Fruit fly (Drosophila melanogaster) whole organism, embryonic: ENCODE measurements around the gene CG6912.

Source experiments
- BEAF-32 ChIP-seq: fragments of 200-800 bp; sonication (Bioruptor generic); optimal IDR thresholded peaks from 3 replicates; lab custom pipeline; 2017; ENCODE audit warnings: missing biosample characterization, missing genetic modification characterization, mild to moderate bottlenecking, moderate library complexity, missing genetic modification reagents
- BtbVII ChIP-seq: fragments of 200-800 bp; sonication (Bioruptor generic); optimal IDR thresholded peaks from 3 replicates; lab custom pipeline; 2017; ENCODE audit warnings: missing biosample characterization, mild to moderate bottlenecking, missing genetic modification characterization
- CG11247 ChIP-seq: fragments of 200-800 bp; sonication (Bioruptor generic); IDR thresholded peaks from 2 replicates; pipeline ENCODE4 v1.3.6; 2022; ENCODE audit warnings: missing biosample characterization, missing genetic modification characterization
- CG12769 ChIP-seq: fragments of 200-800 bp; sonication (Bioruptor generic); optimal IDR thresholded peaks from 2 replicates; lab custom pipeline; 2019; ENCODE audit warnings: missing biosample characterization, mild to moderate bottlenecking, missing genetic modification characterization, moderate library complexity
- CG13424 ChIP-seq: fragments of 200-800 bp; sonication (Bioruptor generic); optimal IDR thresholded peaks from 2 replicates; lab custom pipeline; 2019; ENCODE audit warnings: missing biosample characterization, mild to moderate bottlenecking, missing genetic modification characterization, moderate library complexity
- CG14014 ChIP-seq: fragments of 200-800 bp; sonication (Bioruptor generic); IDR thresholded peaks from 2 replicates; pipeline ENCODE4 v1.3.6; 2022; ENCODE audit warnings: missing biosample characterization, missing genetic modification characterization
- CG15269 ChIP-seq: fragments of 200-800 bp; sonication (Bioruptor generic); optimal IDR thresholded peaks from 2 replicates; lab custom pipeline; 2018; ENCODE audit warnings: missing biosample characterization, mild to moderate bottlenecking, missing genetic modification characterization, moderate library complexity
- CG1603 ChIP-seq: fragments of 200-800 bp; sonication (Bioruptor generic); optimal IDR thresholded peaks from 2 replicates; lab custom pipeline; 2019; ENCODE audit warnings: missing biosample characterization, mild to moderate bottlenecking, missing genetic modification characterization, moderate library complexity
- CG1647 ChIP-seq: fragments of 200-800 bp; sonication (Bioruptor generic); optimal IDR thresholded peaks from 3 replicates; lab custom pipeline; 2016; ENCODE audit warnings: missing biosample characterization, missing genetic modification characterization
- CG16779 ChIP-seq: fragments of 200-800 bp; sonication (Bioruptor generic); IDR thresholded peaks from 2 replicates; pipeline ENCODE4 v1.3.6; 2022; ENCODE audit warnings: missing biosample characterization, missing genetic modification characterization
- CG18262 ChIP-seq: fragments of 200-800 bp; optimal IDR thresholded peaks from 3 replicates; lab custom pipeline; 2019; ENCODE audit warnings: missing biosample characterization, mild to moderate bottlenecking, missing genetic modification characterization, moderate library complexity
- CG2889 ChIP-seq: fragments of 200-800 bp; sonication (Bioruptor generic); IDR thresholded peaks from 3 replicates; pipeline ENCODE4 v1.3.6; 2022; ENCODE audit warnings: missing biosample characterization, missing genetic modification characterization
- CG3838 ChIP-seq: fragments of 200-800 bp; sonication (Bioruptor generic); optimal IDR thresholded peaks from 3 replicates; lab custom pipeline; 2016; ENCODE audit warnings: missing biosample characterization, missing genetic modification characterization
- CG4424 ChIP-seq: fragments of 200-800 bp; sonication (Bioruptor generic); optimal IDR thresholded peaks from 3 replicates; lab custom pipeline; 2016; ENCODE audit warnings: missing biosample characterization, missing genetic modification characterization
- CG4854 ChIP-seq: fragments of 200-800 bp; sonication (Bioruptor generic); optimal IDR thresholded peaks from 2 replicates; lab custom pipeline; 2016; ENCODE audit warnings: missing biosample characterization, missing genetic modification characterization, inconsistent platforms
- CG6689 ChIP-seq: fragments of 200-800 bp; sonication (Bioruptor generic); IDR thresholded peaks from 2 replicates; pipeline ENCODE4 v1.3.6; 2022; ENCODE audit warnings: missing biosample characterization, missing genetic modification characterization
- CG8478 ChIP-seq: fragments of >200 bp; optimal IDR thresholded peaks from 2 replicates; lab custom pipeline; 2018
- CG9437 ChIP-seq: fragments of 200-800 bp; sonication (Bioruptor generic); optimal IDR thresholded peaks from 2 replicates; lab custom pipeline; 2018; ENCODE audit warnings: missing biosample characterization, mild to moderate bottlenecking, missing genetic modification characterization
- Camta ChIP-seq: fragments of 200-800 bp; sonication (Bioruptor generic); optimal IDR thresholded peaks from 2 replicates; lab custom pipeline; 2016; ENCODE audit warnings: missing biosample characterization, missing genetic modification characterization
- CoRest ChIP-seq: fragments of 200-800 bp; sonication (Bioruptor generic); optimal IDR thresholded peaks from 3 replicates; lab custom pipeline; 2018; ENCODE audit warnings: missing biosample characterization, mild to moderate bottlenecking, missing genetic modification characterization, moderate library complexity
- Deaf1 ChIP-seq: fragments of 200-800 bp; optimal IDR thresholded peaks from 3 replicates; lab custom pipeline; 2019; ENCODE audit warnings: missing biosample characterization, mild to moderate bottlenecking, missing genetic modification characterization, moderate library complexity
- Dek ChIP-seq: fragments of 200-800 bp; sonication (Bioruptor generic); optimal IDR thresholded peaks from 3 replicates; lab custom pipeline; 2019; ENCODE audit warnings: missing biosample characterization, mild to moderate bottlenecking, missing genetic modification characterization, moderate library complexity
- Doc2 ChIP-seq: fragments of 200-800 bp; sonication (Bioruptor generic); IDR thresholded peaks from 2 replicates; pipeline ENCODE4 v1.3.6; 2022; ENCODE audit warnings: missing biosample characterization, missing genetic modification characterization
- Drgx ChIP-seq: fragments of 200-800 bp; sonication (Bioruptor generic); IDR thresholded peaks from 2 replicates; pipeline ENCODE4 v1.3.6; 2022; ENCODE audit warnings: missing biosample characterization, missing genetic modification characterization
- Kr ChIP-seq: fragments of 200-800 bp; sonication (Bioruptor generic); optimal IDR thresholded peaks from 2 replicates; lab custom pipeline; 2017; ENCODE audit warnings: missing biosample characterization, mild to moderate bottlenecking, missing genetic modification characterization
- NK7.1 ChIP-seq: fragments of 200-800 bp; sonication (Bioruptor generic); optimal IDR thresholded peaks from 3 replicates; lab custom pipeline; 2016; ENCODE audit warnings: missing biosample characterization, missing genetic modification characterization
- Opbp ChIP-seq: fragments of 200-800 bp; sonication (Bioruptor generic); IDR thresholded peaks from 3 replicates; pipeline ENCODE4 v1.3.6; 2022; ENCODE audit warnings: missing biosample characterization, missing genetic modification characterization; ENCODE audit not compliant: partially characterized antibody
- Rx ChIP-seq: fragments of 200-800 bp; sonication (Bioruptor generic); IDR thresholded peaks from 2 replicates; pipeline ENCODE4 v1.3.6; 2022; ENCODE audit warnings: missing biosample characterization, missing genetic modification characterization
- Sox102F ChIP-seq: fragments of 200-800 bp; sonication (Bioruptor generic); optimal IDR thresholded peaks from 2 replicates; lab custom pipeline; 2018; ENCODE audit warnings: missing biosample characterization, mild to moderate bottlenecking, missing genetic modification characterization, moderate library complexity
- Xbp1 ChIP-seq: fragments of 200-800 bp; sonication (Bioruptor generic); optimal IDR thresholded peaks from 3 replicates; lab custom pipeline; 2016; ENCODE audit warnings: missing biosample characterization, mild to moderate bottlenecking, missing genetic modification characterization
- ab ChIP-seq: fragments of 200-800 bp; sonication (Bioruptor generic); optimal IDR thresholded peaks from 2 replicates; lab custom pipeline; 2016; ENCODE audit warnings: missing biosample characterization, missing genetic modification characterization
- bcd ChIP-seq: fragments of 200-800 bp; sonication (Bioruptor generic); optimal IDR thresholded peaks from 2 replicates; lab custom pipeline; 2017; ENCODE audit warnings: missing biosample characterization, mild to moderate bottlenecking, missing genetic modification characterization
- bowl ChIP-seq: fragments of 200-800 bp; sonication (Bioruptor generic); IDR thresholded peaks from 2 replicates; pipeline ENCODE4 v1.3.6; 2022; ENCODE audit warnings: missing biosample characterization, missing genetic modification characterization
- chinmo ChIP-seq: fragments of 200-800 bp; sonication (Bioruptor generic); IDR thresholded peaks from 4 replicates; pipeline ENCODE4 v1.3.6; 2022; ENCODE audit warnings: missing biosample characterization, missing genetic modification characterization; ENCODE audit not compliant: partially characterized antibody
- crol ChIP-seq: fragments of 200-800 bp; sonication (Bioruptor generic); IDR thresholded peaks from 2 replicates; pipeline ENCODE4 v1.3.6; 2022; ENCODE audit warnings: missing biosample characterization, missing genetic modification characterization
- dmrt99B ChIP-seq: fragments of 200-800 bp; sonication (Bioruptor generic); optimal IDR thresholded peaks from 2 replicates; lab custom pipeline; 2018; ENCODE audit warnings: missing biosample characterization, mild to moderate bottlenecking, missing genetic modification characterization, moderate library complexity
- fd64A ChIP-seq: fragments of 200-800 bp; sonication (Bioruptor generic); optimal IDR thresholded peaks from 3 replicates; lab custom pipeline; 2018; ENCODE audit warnings: missing biosample characterization, mild to moderate bottlenecking, missing genetic modification characterization
- insv ChIP-seq, 2 experiments: fragments of 200-800 bp; sonication (Bioruptor generic); optimal IDR thresholded peaks; 3 replicates each; lab custom pipeline; 2016 to 2018; ENCODE audit warnings: missing biosample characterization in 2 of 2, missing genetic modification characterization in 2 of 2
- lab ChIP-seq: fragments of 200-800 bp; sonication (Bioruptor generic); optimal IDR thresholded peaks from 3 replicates; lab custom pipeline; 2017; ENCODE audit warnings: missing biosample characterization, missing genetic modification characterization, mild to moderate bottlenecking, moderate library complexity, missing genetic modification reagents
- lbe ChIP-seq: fragments of 200-800 bp; sonication (Bioruptor generic); optimal IDR thresholded peaks from 2 replicates; lab custom pipeline; 2016; ENCODE audit warnings: missing biosample characterization, mild to moderate bottlenecking, missing genetic modification characterization
- mirr ChIP-seq: fragments of 200-800 bp; sonication (Bioruptor generic); optimal IDR thresholded peaks from 3 replicates; lab custom pipeline; 2018; ENCODE audit warnings: missing biosample characterization, mild to moderate bottlenecking, missing genetic modification characterization
- nau ChIP-seq: fragments of 200-800 bp; sonication (Bioruptor generic); optimal IDR thresholded peaks from 3 replicates; lab custom pipeline; 2017; ENCODE audit warnings: missing biosample characterization, mild to moderate bottlenecking, missing genetic modification characterization, missing genetic modification reagents
- odd ChIP-seq: fragments of 200-800 bp; sonication (Bioruptor generic); optimal IDR thresholded peaks from 2 replicates; lab custom pipeline; 2017; ENCODE audit warnings: missing biosample characterization, mild to moderate bottlenecking, missing genetic modification characterization
- onecut ChIP-seq: fragments of 200-800 bp; sonication (Bioruptor generic); IDR thresholded peaks from 2 replicates; pipeline ENCODE4 v1.3.6; 2022; ENCODE audit warnings: missing biosample characterization, missing genetic modification characterization
- row ChIP-seq: fragments of 200-800 bp; sonication (Bioruptor generic); IDR thresholded peaks from 3 replicates; pipeline ENCODE4 v1.3.6; 2022; ENCODE audit warnings: missing biosample characterization, missing genetic modification characterization
- sens ChIP-seq: fragments of 200-800 bp; sonication (Bioruptor generic); peaks from one replicate; lab custom pipeline; 2016; ENCODE audit warnings: missing biosample characterization, missing genetic modification characterization
- seq ChIP-seq: fragments of 200-800 bp; sonication (Bioruptor generic); IDR thresholded peaks from 2 replicates; pipeline ENCODE4 v1.3.6; 2022; ENCODE audit warnings: missing biosample characterization, missing genetic modification characterization
- shn ChIP-seq: fragments of 200-800 bp; sonication (Bioruptor generic); optimal IDR thresholded peaks from 3 replicates; lab custom pipeline; 2016; ENCODE audit warnings: missing biosample characterization, missing genetic modification characterization
- sna ChIP-seq: fragments of 200-800 bp; sonication (Bioruptor generic); IDR thresholded peaks from 2 replicates; pipeline ENCODE4 v1.3.6; 2022; ENCODE audit warnings: missing biosample characterization, missing genetic modification characterization; ENCODE audit not compliant: partially characterized antibody
- so ChIP-seq: fragments of 200-800 bp; sonication (Bioruptor generic); IDR thresholded peaks from 3 replicates; pipeline ENCODE4 v1.3.6; 2022; ENCODE audit warnings: missing biosample characterization, missing genetic modification characterization
- toy ChIP-seq: fragments of 200-800 bp; sonication (Bioruptor generic); IDR thresholded peaks from 2 replicates; pipeline ENCODE4 v1.3.6; 2022; ENCODE audit warnings: missing biosample characterization, missing genetic modification characterization
- unpg ChIP-seq: fragments of 200-800 bp; sonication (Bioruptor generic); optimal IDR thresholded peaks from 3 replicates; lab custom pipeline; 2018; ENCODE audit warnings: missing biosample characterization, mild to moderate bottlenecking, missing genetic modification characterization, moderate library complexity

The CG6912 gene

DNA sequence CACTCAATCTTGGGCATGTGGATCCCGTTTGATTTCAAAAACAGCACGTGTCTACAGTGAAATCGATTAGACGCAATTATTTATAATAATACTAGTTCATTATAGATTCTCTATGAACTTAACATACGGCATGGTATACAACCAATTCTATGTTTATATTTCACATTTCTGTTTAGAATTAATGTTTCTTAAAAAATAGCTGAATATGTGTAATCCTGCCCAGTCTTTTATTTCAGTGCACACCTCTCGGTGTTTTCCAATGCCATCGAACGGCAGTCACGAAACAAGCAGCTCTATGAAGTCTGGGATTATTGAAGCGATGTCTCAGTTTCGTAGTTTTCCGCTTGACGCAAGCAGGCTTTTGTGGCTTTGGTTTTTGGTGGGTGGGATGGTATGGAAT, 19.0 kb downstream of the CG6912 start (continued):
- no peak for TF ChIP-seq lbe
- TF ChIP-seq Opbp, result no peak
- peak; percentile 58 for TF ChIP-seq unpg (GFP tag; lab: Kevin White, UChicago)
- peak; percentile 4 for TF ChIP-seq bcd
- TF ChIP-seq CoRest (tag; lab: Kevin White, UChicago), result peak; percentile 25
- TF ChIP-seq CG4424 (GFP tag; lab: Kevin White, UChicago), result peak; percentile 24
- no peak for TF ChIP-seq ab (GFP tag; lab: Kevin White, UChicago)
- no peak for TF ChIP-seq CG3838 (GFP tag; lab: Kevin White, UChicago)
- TF ChIP-seq nau (GFP tag; lab: Kevin White, UChicago), result peak; percentile 39
- TF ChIP-seq CG18262 (tag; lab: Kevin White, UChicago), result peak; percentile 41
- TF ChIP-seq lab (GFP tag; lab: Kevin White, UChicago), result peak; percentile 73
- TF ChIP-seq Drgx (GFP tag; lab: Robert Waterston, UW), result 0 out of 2 replicates have a peak, but pooled peaks have one; percentile 20
- TF ChIP-seq CG14014 (GFP tag; lab: Robert Waterston, UW), result peak; percentile 9; the same call in 1 of the 2 replicates
- TF ChIP-seq Sox102F (GFP tag; lab: Kevin White, UChicago), result peak; percentile 58
- no peak for TF ChIP-seq fd64A (GFP tag; lab: Kevin White, UChicago)
- TF ChIP-seq BEAF-32 (GFP tag; lab: Kevin White, UChicago), result no peak
- peak; percentile 30 for TF ChIP-seq Deaf1 (tag; lab: Kevin White, UChicago)
- no peak for TF ChIP-seq NK7.1
- peak; percentile 59 for TF ChIP-seq CG1603 (tag; lab: Kevin White, UChicago)
- no peak for TF ChIP-seq sna (GFP tag; lab: Robert Waterston, UW)
- TF ChIP-seq BtbVII (GFP tag; lab: Kevin White, UChicago), result peak; percentile 41
- TF ChIP-seq Rx, result 0 out of 2 replicates have a peak, but pooled peaks have one; percentile 33
- no peak for TF ChIP-seq CG1647 (GFP tag; lab: Kevin White, UChicago)
- TF ChIP-seq CG6689 (GFP tag; lab: Robert Waterston, UW), result 0 out of 2 replicates have a peak, but pooled peaks have one; percentile 35
- TF ChIP-seq CG16779 (GFP tag; lab: Robert Waterston, UW), result no peak
- TF ChIP-seq Dek (tag; lab: Kevin White, UChicago), result peak; percentile 40
- no peak for TF ChIP-seq insv (GFP tag; optimal IDR thresholded peaks at IDR 0.05; lab: Kevin White, UChicago)
- TF ChIP-seq CG4854, result no peak
- no peak for TF ChIP-seq CG9437 (GFP tag; lab: Kevin White, UChicago)
- peak; percentile 23 for TF ChIP-seq CG13424 (tag; lab: Kevin White, UChicago)
- TF ChIP-seq bowl (GFP tag; lab: Robert Waterston, UW), result no peak
- no peak for TF ChIP-seq so (GFP tag; lab: Robert Waterston, UW)
- no peak for TF ChIP-seq Kr (GFP tag; lab: Kevin White, UChicago)
- no peak for TF ChIP-seq CG8478 (lab: Kevin White, UChicago)
- no peak for TF ChIP-seq Doc2 (GFP tag; lab: Robert Waterston, UW)
- TF ChIP-seq CG2889, result no peak
- peak; percentile 5 for TF ChIP-seq mirr
- no peak for TF ChIP-seq CG11247
- TF ChIP-seq onecut (GFP tag; lab: Robert Waterston, UW), result no peak
- no peak for TF ChIP-seq chinmo
- TF ChIP-seq odd (GFP tag; lab: Kevin White, UChicago), result no peak
- no peak for TF ChIP-seq shn
- TF ChIP-seq row (GFP tag; lab: Robert Waterston, UW), result peak; percentile 45
- no peak for TF ChIP-seq toy
- TF ChIP-seq CG15269 (tag; lab: Kevin White, UChicago), result peak; percentile 54
- TF ChIP-seq crol (GFP tag; lab: Robert Waterston, UW), result no peak
- peak; percentile 24 for TF ChIP-seq CG12769 (tag; lab: Kevin White, UChicago)
- TF ChIP-seq sens (GFP tag; lab: Kevin White, UChicago), result peak; percentile 81
- TF ChIP-seq dmrt99B (tag; lab: Kevin White, UChicago), result peak; percentile 74
- peak; percentile 4 for TF ChIP-seq Xbp1 (GFP tag; lab: Kevin White, UChicago)
- no peak for TF ChIP-seq seq (GFP tag; lab: Robert Waterston, UW)
- TF ChIP-seq Camta (GFP tag; lab: Kevin White, UChicago), result no peak
